Worm (Caenorhabditis elegans): ENCODE results near the gene nhr-22.

The nhr-22 gene

ce11 chrII:6475180-6475737 lies 25.7 kb upstream of the nhr-22 start, which contains the start of gene T28D9.16:
T28D9.16 (plus strand) TSS chrII:6475687.
- peak in 1 of 2 experiments; percentile 91 for TF ChIP-seq unc-62 (GFP tag; optimal IDR thresholded peaks at IDR 0.05 in 1 of 2)
- no peak for TF ChIP-seq unc-62 (tag; optimal IDR thresholded peaks at IDR 0.05)
- no peak for TF ChIP-seq pha-4 (GFP tag; IDR thresholded peaks at IDR 0.05)
- no peak for TF ChIP-seq pha-4 (tag; optimal IDR thresholded peaks at IDR 0.05)

ce11 chrII:6470985-6471384 lies 21.4 kb upstream of the nhr-22 start, which contains the start of gene dgk-5:
dgk-5 (minus strand) TSS chrII:6471085.
- TF ChIP-seq mdt-29 (GFP tag; IDR thresholded peaks at IDR 0.05) (no peak), mes-2 (tag; optimal IDR thresholded peaks at IDR 0.05; ENCODE audit: poor library complexity, severe bottlenecking) (no peak), nhr-48 (tag; optimal IDR thresholded peaks at IDR 0.05) (no peak), set-16 (GFP tag; IDR thresholded peaks at IDR 0.05) (no peak), F10B5.3 (tag; optimal IDR thresholded peaks at IDR 0.05) (no peak), ceh-20 (GFP tag; IDR thresholded peaks at IDR 0.05) (no peak), lin-39 (tag; optimal IDR thresholded peaks at IDR 0.05) (no peak), ztf-11 (tag; optimal IDR thresholded peaks at IDR 0.05) (no peak), unc-130 (GFP tag; optimal IDR thresholded peaks at IDR 0.05) (no peak), lsy-2 (tag; optimal IDR thresholded peaks at IDR 0.05) (no peak), daf-12 (tag; optimal IDR thresholded peaks at IDR 0.05) (no peak), mdl-1 (tag; optimal IDR thresholded peaks at IDR 0.05) (no peak), hlh-11 (tag; optimal IDR thresholded peaks at IDR 0.05) (no peak), dpl-1 (GFP tag; optimal IDR thresholded peaks at IDR 0.05) (no peak)

- TF ChIP-seq ceh-82 (tag; optimal IDR thresholded peaks at IDR 0.05) (no peak), pqm-1 (tag; optimal IDR thresholded peaks at IDR 0.05) (peak; percentile 39), daf-8 (GFP tag; IDR thresholded peaks at IDR 0.05) (no peak), nhr-28 (tag; optimal IDR thresholded peaks at IDR 0.05) (peak; percentile 34), aha-1 (tag) (peak; percentile 82), lin-15B (tag; optimal IDR thresholded peaks at IDR 0.05) (no peak), lsy-2 (tag; optimal IDR thresholded peaks at IDR 0.05) (no peak), T20F7.1 (GFP tag; optimal IDR thresholded peaks at IDR 0.05) (no peak), madf-5 (GFP tag; IDR thresholded peaks at IDR 0.05) (no peak), nhr-48 (tag; optimal IDR thresholded peaks at IDR 0.05) (no peak), arid-1 (GFP tag; conservative IDR thresholded peaks at IDR 0.05) (no peak), saeg-2 (GFP tag; IDR thresholded peaks at IDR 0.05) (no peak), fos-1 (tag; optimal IDR thresholded peaks at IDR 0.05) (no peak), ceh-62 (tag; optimal IDR thresholded peaks at IDR 0.05) (no peak), dmd-6 (GFP tag; IDR thresholded peaks at IDR 0.05) (no peak), attf-4 (tag; optimal IDR thresholded peaks at IDR 0.05) (no peak), nhr-10 (tag; optimal IDR thresholded peaks at IDR 0.05) (no peak), ceh-20 (GFP tag; IDR thresholded peaks at IDR 0.05) (no peak), nhr-41 (GFP tag; IDR thresholded peaks at IDR 0.05) (no peak), daf-16 (GFP tag; optimal IDR thresholded peaks at IDR 0.05) (no peak), daf-16 (tag; optimal IDR thresholded peaks at IDR 0.05) (no peak), mep-1 (tag; optimal IDR thresholded peaks at IDR 0.05) (no peak), ceh-44 (GFP tag; IDR thresholded peaks at IDR 0.05) (no peak)
Measured at ce11 chrII:6469340-6469739, 19.7 kb upstream of the nhr-22 start.

ce11 chrII:6454671-6455070 lies 5.1 kb upstream of the nhr-22 start, which contains the start of gene aptf-1:
aptf-1 (plus strand) TSS chrII:6454971.
- TF ChIP-seq tra-1 (GFP tag; IDR thresholded peaks at IDR 0.05) (no peak), saeg-2 (GFP tag; IDR thresholded peaks at IDR 0.05) (no peak), zfp-2 (tag; optimal IDR thresholded peaks at IDR 0.05) (no peak), nhr-28 (tag; optimal IDR thresholded peaks at IDR 0.05) (no peak), aly-2 (tag; optimal IDR thresholded peaks at IDR 0.05) (no peak), nhr-42 (GFP tag; IDR thresholded peaks at IDR 0.05) (no peak), daf-8 (GFP tag; IDR thresholded peaks at IDR 0.05) (no peak)

Measured in whole organism, L4 larva.